Worm (Caenorhabditis elegans) whole organism, late embryonic: ENCODE measurements around the gene cdk-12.

Source experiments
- C38D4.7 ChIP-seq: fragments of 200-800 bp; sonication (Bioruptor generic); optimal IDR thresholded peaks from 2 replicates; lab custom pipeline; 2018; ENCODE audit warnings: mild to moderate bottlenecking, missing genetic modification characterization, moderate library complexity, missing compliant biosample characterization
- F13H6.1 ChIP-seq: sonication (generic microtip); optimal IDR thresholded peaks from 2 replicates; lab custom pipeline; 2016; ENCODE audit warnings: missing genetic modification characterization, missing compliant biosample characterization
- K09A11.1 ChIP-seq: sonication (generic microtip); optimal IDR thresholded peaks from 2 replicates; lab custom pipeline; 2017; ENCODE audit warnings: antibody characterized with exemption, mild to moderate bottlenecking, missing genetic modification characterization, missing compliant biosample characterization; ENCODE audit not compliant: insufficient read depth
- ama-1 ChIP-seq: fragments of 150-350 bp; optimal IDR thresholded peaks from 2 replicates; lab custom pipeline; 2014
- ceh-19 ChIP-seq: fragments of 200-800 bp; sonication (Bioruptor generic); optimal IDR thresholded peaks from 2 replicates; lab custom pipeline; 2018; ENCODE audit warnings: mild to moderate bottlenecking, missing genetic modification characterization, missing compliant biosample characterization
- ceh-22 ChIP-seq: sonication (generic microtip); optimal IDR thresholded peaks from 2 replicates; lab custom pipeline; 2017; ENCODE audit warnings: missing biosample characterization, missing genetic modification characterization
- ceh-31 ChIP-seq: sonication (generic microtip); optimal IDR thresholded peaks from 2 replicates; lab custom pipeline; 2016; ENCODE audit warnings: missing genetic modification characterization, missing compliant biosample characterization
- ceh-34 ChIP-seq: sonication (generic microtip); optimal IDR thresholded peaks from 2 replicates; lab custom pipeline; 2016; ENCODE audit warnings: mild to moderate bottlenecking, missing genetic modification characterization, missing compliant biosample characterization
- ceh-45 ChIP-seq: fragments of 200-800 bp; sonication (Bioruptor generic); IDR thresholded peaks from 2 replicates; pipeline ENCODE4 v1.3.6; 2022; ENCODE audit warnings: missing genetic modification reagents, missing genetic modification characterization, missing compliant biosample characterization
- dmd-4 ChIP-seq: sonication (generic microtip); optimal IDR thresholded peaks from 2 replicates; lab custom pipeline; 2016; ENCODE audit warnings: borderline replicate concordance, missing genetic modification characterization, missing compliant biosample characterization
- dve-1 ChIP-seq: sonication (generic microtip); optimal IDR thresholded peaks from 2 replicates; lab custom pipeline; 2017; ENCODE audit warnings: antibody characterized with exemption, mild to moderate bottlenecking, missing genetic modification characterization, missing compliant biosample characterization
- ets-4 ChIP-seq: sonication (generic microtip); optimal IDR thresholded peaks from 2 replicates; lab custom pipeline; 2016; ENCODE audit warnings: missing genetic modification characterization, missing compliant biosample characterization
- eyg-1 ChIP-seq: sonication (generic microtip); optimal IDR thresholded peaks from 2 replicates; lab custom pipeline; 2016; ENCODE audit warnings: missing genotype, missing genetic modification characterization, missing compliant biosample characterization
- fax-1 ChIP-seq: sonication (generic microtip); optimal IDR thresholded peaks from 2 replicates; lab custom pipeline; 2016; ENCODE audit warnings: missing genotype, missing genetic modification characterization, missing compliant biosample characterization
- hlh-13 ChIP-seq: fragments of 200-800 bp; sonication (Bioruptor generic); optimal IDR thresholded peaks from 2 replicates; lab custom pipeline; 2018; ENCODE audit warnings: mild to moderate bottlenecking, missing genetic modification characterization, missing compliant biosample characterization
- hlh-15 ChIP-seq: sonication (generic microtip); optimal IDR thresholded peaks from 2 replicates; lab custom pipeline; 2016; ENCODE audit warnings: missing genetic modification characterization, missing compliant biosample characterization
- hlh-30 ChIP-seq: sonication (generic microtip); optimal IDR thresholded peaks from 2 replicates; lab custom pipeline; 2017; ENCODE audit warnings: antibody characterized with exemption, missing genetic modification characterization, missing compliant biosample characterization; ENCODE audit not compliant: insufficient read depth
- lin-11 ChIP-seq: fragments of 200-800 bp; sonication (Bioruptor generic); optimal IDR thresholded peaks from 2 replicates; lab custom pipeline; 2018; ENCODE audit warnings: mild to moderate bottlenecking, missing genetic modification characterization, missing compliant biosample characterization
- madf-2 ChIP-seq: sonication (generic microtip); optimal IDR thresholded peaks from 2 replicates; lab custom pipeline; 2017; ENCODE audit warnings: missing genetic modification characterization, missing compliant biosample characterization
- nfya-1 ChIP-seq: sonication (generic microtip); optimal IDR thresholded peaks from 2 replicates; lab custom pipeline; 2017; ENCODE audit warnings: missing genetic modification characterization, mild to moderate bottlenecking, missing compliant biosample characterization, antibody characterized with exemption, moderate library complexity
- nhr-232 ChIP-seq: sonication (generic microtip); optimal IDR thresholded peaks from 2 replicates; lab custom pipeline; 2016; ENCODE audit warnings: missing genetic modification characterization, missing compliant biosample characterization
- npax-4 ChIP-seq: sonication (generic microtip); optimal IDR thresholded peaks from 2 replicates; lab custom pipeline; 2016; ENCODE audit warnings: missing genetic modification characterization, missing compliant biosample characterization
- odd-2 ChIP-seq: sonication (generic microtip); optimal IDR thresholded peaks from 2 replicates; lab custom pipeline; 2017; ENCODE audit warnings: antibody characterized with exemption, mild to moderate bottlenecking, missing genetic modification characterization, missing compliant biosample characterization
- pag-3 ChIP-seq: sonication (generic microtip); optimal IDR thresholded peaks from 2 replicates; lab custom pipeline; 2016; ENCODE audit warnings: missing compliant biosample characterization, missing genetic modification characterization, borderline replicate concordance
- pax-1 ChIP-seq: fragments of 150-350 bp; optimal IDR thresholded peaks from 2 replicates; lab custom pipeline; 2014; ENCODE audit warnings: missing biosample characterization, missing genetic modification characterization
- pqm-1 ChIP-seq: sonication (generic microtip); optimal IDR thresholded peaks from 2 replicates; lab custom pipeline; 2016; ENCODE audit warnings: missing genetic modification characterization, missing compliant biosample characterization
- sox-2 ChIP-seq: fragments of 200-800 bp; sonication (Bioruptor generic); IDR thresholded peaks from 2 replicates; pipeline ENCODE4 v1.3.6; 2022; ENCODE audit warnings: missing genetic modification reagents, missing genetic modification characterization, missing compliant biosample characterization
- sox-4 ChIP-seq: sonication (generic microtip); optimal IDR thresholded peaks from 2 replicates; lab custom pipeline; 2017; ENCODE audit warnings: mild to moderate bottlenecking, missing genetic modification characterization, inconsistent platforms, missing compliant biosample characterization
- tbx-2 ChIP-seq: sonication (generic microtip); optimal IDR thresholded peaks from 2 replicates; lab custom pipeline; 2016; ENCODE audit warnings: missing genetic modification characterization, missing compliant biosample characterization
- tbx-7 ChIP-seq: sonication (generic microtip); optimal IDR thresholded peaks from 2 replicates; lab custom pipeline; 2016; ENCODE audit warnings: missing genotype, missing genetic modification characterization, missing compliant biosample characterization
- unc-3 ChIP-seq, 2 experiments: fragments of 200-800 bp in 1 of 2; sonication (Bioruptor generic) in 1 of 2; sonication (generic microtip) in 1 of 2; conservative IDR thresholded peaks in 1 of 2; optimal IDR thresholded peaks in 1 of 2; 2 replicates each; pipeline versions ENCODE4 v1.3.6 to Lab custom; 2016 to 2022; ENCODE audit warnings: missing compliant biosample characterization in 2 of 2, missing genetic modification characterization in 2 of 2, missing genetic modification reagents in 1 of 2
- unc-42 ChIP-seq: sonication (generic microtip); optimal IDR thresholded peaks from 2 replicates; lab custom pipeline; 2016; ENCODE audit warnings: missing genotype, missing genetic modification characterization, missing compliant biosample characterization
- unc-55 ChIP-seq: sonication (generic microtip); optimal IDR thresholded peaks from 2 replicates; lab custom pipeline; 2017; ENCODE audit warnings: missing biosample characterization, missing genetic modification reagents, missing genetic modification characterization
- zip-5 ChIP-seq: sonication (generic microtip); optimal IDR thresholded peaks from 2 replicates; lab custom pipeline; 2016; ENCODE audit warnings: missing genetic modification characterization, missing compliant biosample characterization

Gene cdk-12

DNA sequence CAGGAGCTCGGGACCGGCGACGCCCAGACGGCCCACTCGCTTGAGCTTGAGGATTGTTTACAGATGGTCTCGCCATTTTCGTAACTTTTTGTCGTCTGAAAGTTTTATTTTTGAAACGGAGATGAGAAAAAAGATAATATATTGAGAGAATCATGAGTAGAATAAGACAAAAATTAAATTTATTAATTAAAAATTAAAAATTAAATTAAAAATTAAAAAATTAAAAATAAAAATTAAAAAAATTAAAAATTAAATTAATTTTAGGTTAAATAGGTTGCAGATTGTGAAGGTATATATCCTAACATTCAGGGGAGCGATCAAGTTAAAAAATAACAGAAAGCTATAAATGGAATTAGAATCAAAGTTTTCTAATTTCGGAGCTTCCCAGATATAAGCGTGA, 46.9 kb downstream of the cdk-12 start, which contains the start of gene B0284.3:
TSS of gene B0284.3 (minus strand) at position 101 of the 400 bp plus-strand sequence.
- no peak for TF ChIP-seq hlh-13 (GFP tag; lab: Kevin White, UChicago)
- TF ChIP-seq pqm-1 (tag; lab: Kevin White, UChicago) = no peak
- TF ChIP-seq ets-4 (tag; lab: Kevin White, UChicago) = no peak
- TF ChIP-seq eyg-1 (tag; lab: Kevin White, UChicago) = no peak
- no peak for TF ChIP-seq lin-11
- TF ChIP-seq ceh-34 (tag; lab: Kevin White, UChicago) = no peak
- TF ChIP-seq ceh-45 = no peak
- no peak for TF ChIP-seq dve-1 (tag; lab: Kevin White, UChicago)
- no peak for TF ChIP-seq dmd-4 (tag; lab: Kevin White, UChicago)
- TF ChIP-seq ama-1 (lab: Kevin White, UChicago) = no peak
- TF ChIP-seq unc-55 (GFP tag; lab: Kevin White, UChicago) = no peak
- TF ChIP-seq odd-2 (tag; lab: Kevin White, UChicago) = no peak
- TF ChIP-seq C38D4.7 (GFP tag; lab: Kevin White, UChicago) = no peak
- no peak for TF ChIP-seq zip-5 (tag; lab: Kevin White, UChicago)
- TF ChIP-seq, all 69 proteins: peak for 0

- TF ChIP-seq sox-2 (GFP tag; lab: Robert Waterston, UW) (peak; percentile 24), nfya-1 (tag; lab: Kevin White, UChicago) (peak; percentile 31), ceh-31 (tag; lab: Kevin White, UChicago) (peak; percentile 60), unc-42 (tag; lab: Kevin White, UChicago) (peak; percentile 60), unc-55 (GFP tag; lab: Kevin White, UChicago) (no peak), K09A11.1 (tag; lab: Kevin White, UChicago) (no peak)
Observed at ce11 chrIII:4380835-4381234, 48.0 kb downstream of the cdk-12 start.

DNA sequence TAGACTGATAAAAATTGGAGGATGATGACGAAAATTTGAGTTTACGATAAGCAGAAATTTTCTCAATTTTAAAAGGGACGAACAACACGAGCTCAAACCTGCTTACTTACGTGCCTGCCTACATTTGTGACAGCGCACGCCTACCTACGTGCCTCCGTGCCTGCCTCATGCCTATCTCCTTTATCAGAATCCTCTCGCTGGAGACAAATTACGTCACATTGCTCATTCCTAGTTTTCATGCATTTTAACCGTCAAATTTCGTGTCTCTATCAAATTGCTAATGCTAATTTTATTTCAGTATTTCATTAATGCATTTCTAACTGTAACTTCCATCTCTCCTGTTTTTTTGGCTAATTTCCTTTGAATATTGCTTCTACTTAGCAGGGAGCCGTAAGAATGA, 48.6 kb downstream of the cdk-12 start, which contains the start of gene pals-27:
TSS of gene pals-27 (plus strand) at position 301 of the 400 bp plus-strand sequence.
- TF ChIP-seq sox-4 = no peak
- TF ChIP-seq pax-1 (tag; lab: Kevin White, UChicago) = no peak
- TF ChIP-seq nfya-1 (tag; lab: Kevin White, UChicago) = no peak
- no peak for TF ChIP-seq ceh-22 (tag; lab: Kevin White, UChicago)
- TF ChIP-seq unc-3 (GFP tag; conservative IDR thresholded peaks at IDR 0.05; lab: Robert Waterston, UW) = no peak
- no peak for TF ChIP-seq unc-3 (tag; optimal IDR thresholded peaks at IDR 0.05; lab: Kevin White, UChicago)
- no peak for TF ChIP-seq npax-4 (tag; lab: Kevin White, UChicago)
- TF ChIP-seq fax-1 (tag; lab: Kevin White, UChicago) = no peak
- no peak for TF ChIP-seq pag-3 (tag; lab: Kevin White, UChicago)
- no peak for TF ChIP-seq ceh-19 (GFP tag; lab: Kevin White, UChicago)
- no peak for TF ChIP-seq madf-2 (tag; lab: Kevin White, UChicago)
- TF ChIP-seq lin-11 = no peak
- TF ChIP-seq nhr-232 (tag; lab: Kevin White, UChicago) = no peak
- no peak for TF ChIP-seq F13H6.1 (tag; lab: Kevin White, UChicago)
- no peak for TF ChIP-seq ceh-45
- no peak for TF ChIP-seq hlh-15
- TF ChIP-seq tbx-2 (tag; lab: Kevin White, UChicago) = no peak
- TF ChIP-seq hlh-30 (tag; lab: Kevin White, UChicago) = no peak
- TF ChIP-seq tbx-7 (tag; lab: Kevin White, UChicago) = no peak

DNA sequence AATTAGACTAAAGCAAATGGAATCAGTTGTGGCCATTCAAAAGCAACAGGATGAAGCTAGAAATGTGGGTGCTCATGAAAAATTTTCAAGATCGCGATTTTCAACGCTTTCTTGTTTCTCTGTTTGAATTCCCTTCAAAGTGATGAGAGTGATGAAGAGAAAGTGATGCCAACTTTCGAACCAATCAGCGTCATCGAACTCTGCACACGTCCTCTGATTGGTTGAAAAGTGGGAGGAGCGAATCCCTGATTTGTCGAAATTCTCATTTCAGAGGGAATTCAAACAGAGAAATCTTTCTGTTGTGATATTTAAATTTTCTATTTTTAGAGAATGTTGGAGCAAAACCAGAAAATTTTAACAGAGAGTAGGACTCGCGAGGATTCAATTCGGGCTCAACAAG, 49.3 kb downstream of the cdk-12 start:
- TF ChIP-seq nfya-1 (tag; lab: Kevin White, UChicago) = peak; percentile 76
- no peak for TF ChIP-seq eyg-1 (tag; lab: Kevin White, UChicago)
